Worm (Caenorhabditis elegans) whole organism, early embryonic: Measurements from ENCODE around the gene Y47D7A.15.

Experiments used
- B0310.2 ChIP-seq: sonication (generic microtip); optimal IDR thresholded peaks from 2 replicates; lab custom pipeline; 2016; ENCODE audit warnings: mild to moderate bottlenecking, missing genetic modification characterization, missing compliant biosample characterization
- F13C5.2 ChIP-seq: sonication (generic microtip); optimal IDR thresholded peaks from 2 replicates; lab custom pipeline; 2017; ENCODE audit warnings: mild to moderate bottlenecking, missing genetic modification characterization, inconsistent platforms, missing compliant biosample characterization
- sea-1 ChIP-seq: fragments of 200-800 bp; sonication (Bioruptor generic); conservative IDR thresholded peaks from 2 replicates; pipeline ENCODE4 v1.3.6; 2022; ENCODE audit warnings: missing genetic modification characterization, missing compliant biosample characterization
- tbx-37 ChIP-seq: fragments of 200-800 bp; sonication (Bioruptor generic); conservative IDR thresholded peaks from 2 replicates; pipeline ENCODE4 v1.3.6; 2022; ENCODE audit warnings: missing genetic modification reagents, missing genetic modification characterization, missing compliant biosample characterization

DNA sequence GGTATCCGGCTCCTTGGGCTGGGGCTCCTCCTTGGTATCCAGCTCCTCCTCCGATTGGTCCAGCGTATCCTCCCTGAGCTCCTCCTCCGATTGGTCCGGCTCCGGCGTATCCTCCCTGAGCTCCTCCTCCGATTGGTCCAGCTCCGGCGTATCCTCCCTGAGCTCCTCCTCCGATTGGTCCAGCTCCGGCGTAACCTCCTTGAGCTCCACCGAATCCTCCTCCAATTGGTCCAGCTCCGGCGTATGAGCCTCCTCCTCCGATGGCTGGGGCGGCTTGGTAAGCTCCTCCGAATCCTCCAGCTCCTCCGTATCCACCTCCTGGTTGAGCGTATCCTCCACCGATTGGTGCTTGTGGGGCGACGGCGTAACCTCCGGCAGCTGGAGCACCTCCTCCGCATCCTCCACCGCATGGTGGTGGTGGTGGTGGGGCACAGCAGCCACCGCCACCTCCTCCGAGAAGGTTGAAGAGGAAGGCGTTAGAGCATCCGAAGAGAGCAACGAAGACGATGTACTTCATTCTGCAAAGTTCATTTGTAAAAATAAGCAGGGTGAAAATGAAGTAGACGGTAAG, 2.5 kb upstream of the Y47D7A.15 start, which contains the start of gene Y47D7A.13:
- TF ChIP-seq B0310.2 (tag; lab: Kevin White, UChicago) (no peak), tbx-37 (GFP tag; lab: Robert Waterston, UW) (no peak), sea-1 (GFP tag; lab: Robert Waterston, UW) (no peak), F13C5.2 (tag; lab: Kevin White, UChicago) (no peak)
